Worm (Caenorhabditis elegans) whole organism, L1 larva: ENCODE data around the gene F55G7.4.
A peak's percentile ranks its signal among the peaks of the same experiment; 100 is the strongest.

Source experiments
- C04F5.9 ChIP-seq: sonication (generic microtip); optimal IDR thresholded peaks from 2 replicates; lab custom pipeline; 2016; ENCODE audit warnings: missing genetic modification characterization, missing compliant biosample characterization
- C34B4.2 ChIP-seq: sonication (generic microtip); optimal IDR thresholded peaks from 2 replicates; lab custom pipeline; 2017; ENCODE audit warnings: mild to moderate bottlenecking, missing genetic modification characterization, missing compliant biosample characterization
- F16B12.6 ChIP-seq: fragments of 150-350 bp; optimal IDR thresholded peaks from 2 replicates; lab custom pipeline; 2014; ENCODE audit warnings: missing biosample characterization, missing genetic modification characterization
- aha-1 ChIP-seq: fragments of 150-350 bp; optimal IDR thresholded peaks from 2 replicates; lab custom pipeline; 2014; ENCODE audit warnings: missing biosample characterization, missing genetic modification characterization
- alr-1 ChIP-seq: fragments of 200-800 bp; sonication (Bioruptor generic); optimal IDR thresholded peaks from 2 replicates; lab custom pipeline; 2018; ENCODE audit warnings: borderline replicate concordance, mild to moderate bottlenecking, missing genetic modification characterization, missing compliant biosample characterization
- ama-1 ChIP-seq: fragments of 150-350 bp; optimal IDR thresholded peaks from 2 replicates; lab custom pipeline; 2014
- ceh-63 ChIP-seq: fragments of 200-800 bp; sonication (Bioruptor generic); optimal IDR thresholded peaks from 2 replicates; lab custom pipeline; 2018; ENCODE audit warnings: mild to moderate bottlenecking, missing genetic modification characterization, missing compliant biosample characterization
- ceh-8 ChIP-seq: fragments of 200-800 bp; sonication (Bioruptor generic); optimal IDR thresholded peaks from 2 replicates; lab custom pipeline; 2018; ENCODE audit warnings: mild to moderate bottlenecking, missing genetic modification characterization, moderate library complexity, missing compliant biosample characterization
- ceh-88 ChIP-seq: fragments of 200-800 bp; sonication (Bioruptor generic); IDR thresholded peaks from 2 replicates; pipeline ENCODE4 v1.3.6; 2022; ENCODE audit warnings: missing genetic modification characterization, missing compliant biosample characterization
- ces-1 ChIP-seq: fragments of 150-350 bp; optimal IDR thresholded peaks from 2 replicates; lab custom pipeline; 2014; ENCODE audit warnings: missing biosample characterization, missing genetic modification reagents, missing genetic modification characterization
- dsc-1 ChIP-seq: sonication (generic microtip); optimal IDR thresholded peaks from 2 replicates; lab custom pipeline; 2016; ENCODE audit warnings: mild to moderate bottlenecking, missing genetic modification characterization, missing compliant biosample characterization
- efl-1 ChIP-seq, 4 experiments: fragments of 150-350 bp; optimal IDR thresholded peaks in 3 of 4; peaks in 1 of 4; 1 replicate in 1 of 4; 2 replicates in 3 of 4; lab custom pipeline; 2014; ENCODE audit warnings: missing biosample characterization in 2 of 4, missing genetic modification characterization in 2 of 4, missing genetic modification reagents in 2 of 4
- egl-27 ChIP-seq, 2 experiments: fragments of 150-350 bp in 1 of 2; sonication (generic microtip); optimal IDR thresholded peaks; 3 replicates each; lab custom pipeline; 2017 to 2018; ENCODE audit warnings: missing biosample characterization in 2 of 2, missing genetic modification characterization in 2 of 2, missing genetic modification reagents in 2 of 2
- elt-2 ChIP-seq: sonication (generic microtip); optimal IDR thresholded peaks from 2 replicates; lab custom pipeline; 2016; ENCODE audit warnings: missing genetic modification characterization, mild to moderate bottlenecking, inconsistent platforms, missing compliant biosample characterization, missing genetic modification reagents
- elt-3 ChIP-seq, 6 experiments: fragments of 150-350 bp in 1 of 6; sonication (generic microtip); optimal IDR thresholded peaks; 2 replicates each; lab custom pipeline; 2017 to 2018; ENCODE audit warnings: missing biosample characterization in 6 of 6, missing genetic modification characterization in 6 of 6, inconsistent platforms in 1 of 6
- hlh-17 ChIP-seq: fragments of 200-800 bp; sonication (Bioruptor generic); optimal IDR thresholded peaks from 2 replicates; lab custom pipeline; 2018; ENCODE audit warnings: missing genetic modification characterization, mild to moderate bottlenecking, missing compliant biosample characterization, moderate library complexity, borderline replicate concordance
- isw-1 ChIP-seq: fragments of 200-800 bp; sonication (Bioruptor generic); IDR thresholded peaks from 2 replicates; pipeline ENCODE4 v1.3.6; 2022; ENCODE audit warnings: missing genetic modification characterization, missing compliant biosample characterization
- lin-14 ChIP-seq: fragments of 200-800 bp; sonication (Bioruptor generic); optimal IDR thresholded peaks from 2 replicates; lab custom pipeline; 2018; ENCODE audit warnings: mild to moderate bottlenecking, missing genetic modification characterization, moderate library complexity, missing compliant biosample characterization
- lin-15B ChIP-seq: fragments of 150-350 bp; sonication (generic microtip); optimal IDR thresholded peaks from 3 replicates; lab custom pipeline; 2014; ENCODE audit warnings: missing biosample characterization, missing genetic modification characterization
- lir-3 ChIP-seq: sonication (generic microtip); optimal IDR thresholded peaks from 2 replicates; lab custom pipeline; 2016; ENCODE audit warnings: mild to moderate bottlenecking, missing genetic modification characterization, moderate library complexity, missing compliant biosample characterization; ENCODE audit not compliant: poor library complexity
- mef-2 ChIP-seq: fragments of 150-350 bp; optimal IDR thresholded peaks from 2 replicates; lab custom pipeline; 2014; ENCODE audit warnings: missing biosample characterization, missing genetic modification characterization
- nhr-11 ChIP-seq: fragments of 150-350 bp; optimal IDR thresholded peaks from 2 replicates; lab custom pipeline; 2014; ENCODE audit warnings: missing biosample characterization, missing genetic modification characterization
- nhr-12 ChIP-seq: sonication (generic microtip); optimal IDR thresholded peaks from 2 replicates; lab custom pipeline; 2017; ENCODE audit warnings: missing biosample characterization, missing genetic modification characterization
- nhr-19 ChIP-seq: fragments of 200-800 bp; sonication (Bioruptor generic); conservative IDR thresholded peaks from 2 replicates; pipeline ENCODE4 v1.3.6; 2022; ENCODE audit warnings: missing genetic modification characterization, missing compliant biosample characterization
- nhr-20 ChIP-seq: sonication (generic microtip); optimal IDR thresholded peaks from 2 replicates; lab custom pipeline; 2016; ENCODE audit warnings: mild to moderate bottlenecking, missing genetic modification characterization, missing compliant biosample characterization
- nhr-237 ChIP-seq: fragments of 150-350 bp; optimal IDR thresholded peaks from 2 replicates; lab custom pipeline; 2014; ENCODE audit warnings: missing biosample characterization, missing genetic modification characterization
- nhr-47 ChIP-seq: sonication (generic microtip); optimal IDR thresholded peaks from 2 replicates; lab custom pipeline; 2016; ENCODE audit warnings: mild to moderate bottlenecking, missing genetic modification characterization, moderate library complexity, missing compliant biosample characterization
- nhr-71 ChIP-seq: sonication (generic microtip); optimal IDR thresholded peaks from 2 replicates; lab custom pipeline; 2016; ENCODE audit warnings: mild to moderate bottlenecking, missing genetic modification characterization, moderate library complexity, missing compliant biosample characterization
- nhr-76 ChIP-seq: sonication (generic microtip); optimal IDR thresholded peaks from 2 replicates; lab custom pipeline; 2017; ENCODE audit warnings: missing biosample characterization, missing genetic modification characterization
- nhr-84 ChIP-seq: sonication (generic microtip); optimal IDR thresholded peaks from 2 replicates; lab custom pipeline; 2017; ENCODE audit warnings: missing biosample characterization, missing genetic modification characterization
- pax-3 ChIP-seq: fragments of 200-800 bp; sonication (Bioruptor generic); optimal IDR thresholded peaks from 2 replicates; lab custom pipeline; 2018; ENCODE audit warnings: mild to moderate bottlenecking, missing genetic modification characterization, moderate library complexity, missing compliant biosample characterization
- pqm-1 ChIP-seq: sonication (generic microtip); optimal IDR thresholded peaks from 3 replicates; lab custom pipeline; 2017; ENCODE audit warnings: missing biosample characterization, missing genetic modification characterization
- skn-1 ChIP-seq: fragments of 150-350 bp; optimal IDR thresholded peaks from 2 replicates; lab custom pipeline; 2014; ENCODE audit warnings: missing biosample characterization, missing genetic modification characterization
- snpc-4 ChIP-seq: fragments of 150-350 bp; optimal IDR thresholded peaks from 2 replicates; lab custom pipeline; 2014; ENCODE audit warnings: missing biosample characterization, missing genetic modification characterization
- snu-23 ChIP-seq: sonication (generic microtip); optimal IDR thresholded peaks from 2 replicates; lab custom pipeline; 2016; ENCODE audit warnings: missing genetic modification characterization, missing compliant biosample characterization
- sptf-1 ChIP-seq: fragments of 150-350 bp; optimal IDR thresholded peaks from 2 replicates; lab custom pipeline; 2014; ENCODE audit warnings: missing biosample characterization, missing genetic modification characterization
- swsn-7 ChIP-seq: sonication (generic microtip); optimal IDR thresholded peaks from 2 replicates; lab custom pipeline; 2016; ENCODE audit warnings: missing genetic modification characterization, missing compliant biosample characterization
- tbx-2 ChIP-seq: sonication (generic microtip); optimal IDR thresholded peaks from 2 replicates; lab custom pipeline; 2016; ENCODE audit warnings: missing genetic modification characterization, missing compliant biosample characterization
- tlp-1 ChIP-seq: fragments of 150-350 bp; optimal IDR thresholded peaks from 2 replicates; lab custom pipeline; 2014; ENCODE audit warnings: missing biosample characterization, missing genetic modification characterization
- unc-30 ChIP-seq: sonication (generic microtip); optimal IDR thresholded peaks from 2 replicates; lab custom pipeline; 2017; ENCODE audit warnings: missing biosample characterization, missing genetic modification characterization
- unc-62 ChIP-seq: fragments of 150-350 bp; optimal IDR thresholded peaks from 2 replicates; lab custom pipeline; 2014; ENCODE audit warnings: missing biosample characterization, missing genetic modification reagents, missing genetic modification characterization
- unc-86 ChIP-seq: sonication (generic microtip); optimal IDR thresholded peaks from 2 replicates; lab custom pipeline; 2016; ENCODE audit warnings: missing genetic modification characterization, missing compliant biosample characterization
- unc-98 ChIP-seq: fragments of 200-800 bp; sonication (Bioruptor generic); IDR thresholded peaks from 2 replicates; pipeline ENCODE4 v1.3.6; 2022; ENCODE audit warnings: missing genetic modification characterization, missing compliant biosample characterization
- vab-15 ChIP-seq: sonication (generic microtip); optimal IDR thresholded peaks from 2 replicates; lab custom pipeline; 2017; ENCODE audit warnings: missing genotype, mild to moderate bottlenecking, missing genetic modification characterization, missing compliant biosample characterization
- xbp-1 ChIP-seq: sonication (generic microtip); optimal IDR thresholded peaks from 2 replicates; lab custom pipeline; 2016; ENCODE audit warnings: missing genetic modification characterization, missing compliant biosample characterization
- zip-4 ChIP-seq: fragments of 200-800 bp; sonication (Bioruptor generic); optimal IDR thresholded peaks from 2 replicates; lab custom pipeline; 2018; ENCODE audit warnings: mild to moderate bottlenecking, missing genetic modification characterization, moderate library complexity, missing compliant biosample characterization
- ztf-11 ChIP-seq, 2 experiments: sonication (generic microtip); optimal IDR thresholded peaks; 2 replicates each; lab custom pipeline; 2016 to 2017; ENCODE audit warnings: missing genetic modification characterization in 2 of 2, missing biosample characterization in 1 of 2, missing compliant biosample characterization in 1 of 2
- ztf-4 ChIP-seq: fragments of 150-350 bp; optimal IDR thresholded peaks from 2 replicates; lab custom pipeline; 2014; ENCODE audit warnings: missing biosample characterization, missing genetic modification characterization

Gene F55G7.4

ce11 chrX:11917994-11918393 is 9.7 kb upstream of the F55G7.4 start, which contains the start of gene Y62H9A.16:
TSS of gene Y62H9A.16 (plus strand) at chrX:11918294.
- TF ChIP-seq unc-30 (tag; lab: Kevin White, UChicago) (no peak), unc-98 (GFP tag; lab: Robert Waterston, UW) (no peak), nhr-11 (tag; lab: Kevin White, UChicago) (no peak), unc-62 (GFP tag; lab: Kevin White, UChicago) (no peak), dsc-1 (tag; lab: Kevin White, UChicago) (no peak), nhr-47 (tag; lab: Kevin White, UChicago) (no peak), efl-1 (optimal IDR thresholded peaks at IDR 0.05; lab: Kevin White, UChicago) (no peak), efl-1 (GFP tag; optimal IDR thresholded peaks at IDR 0.05 in 1 of 2; lab: Kevin White, UChicago) (no peak), F16B12.6 (tag; lab: Kevin White, UChicago) (no peak), nhr-12 (tag; lab: Kevin White, UChicago) (no peak)

ce11 chrX:11920723-11921283 is 6.9 kb upstream of the F55G7.4 start, which contains the start of gene Y62H9A.14:
TSS of gene Y62H9A.14 (plus strand) at chrX:11921233.
- TF ChIP-seq C04F5.9 (no peak), nhr-71 (no peak), lir-3 (tag; lab: Kevin White, UChicago) (no peak), swsn-7 (tag; lab: Kevin White, UChicago) (no peak), alr-1 (tag; lab: Kevin White, UChicago) (no peak), ama-1 (lab: Kevin White, UChicago) (no peak), skn-1 (tag; lab: Kevin White, UChicago) (no peak), tlp-1 (no peak), ztf-11 (tag; optimal IDR thresholded peaks at IDR 0.05; lab: Kevin White, UChicago) (no peak), C34B4.2 (tag; lab: Kevin White, UChicago) (no peak), lin-14 (GFP tag; lab: Kevin White, UChicago) (peak; percentile 22), nhr-84 (tag; lab: Kevin White, UChicago) (no peak), tbx-2 (tag; lab: Kevin White, UChicago) (no peak), elt-2 (tag; lab: Kevin White, UChicago) (no peak), dsc-1 (tag; lab: Kevin White, UChicago) (peak; percentile 72), pqm-1 (tag; lab: Kevin White, UChicago) (no peak), lin-15B (no peak), unc-86 (tag; lab: Kevin White, UChicago) (no peak), nhr-12 (tag; lab: Kevin White, UChicago) (no peak), ceh-88 (GFP tag; lab: Robert Waterston, UW) (no peak), ces-1 (GFP tag; lab: Kevin White, UChicago) (no peak), ceh-8 (GFP tag; lab: Kevin White, UChicago) (peak; percentile 60), unc-98 (GFP tag; lab: Robert Waterston, UW) (no peak), nhr-11 (tag; lab: Kevin White, UChicago) (no peak)

- peak; percentile 79 for TF ChIP-seq snu-23 (GFP tag; lab: Kevin White, UChicago)
- no peak for TF ChIP-seq aha-1 (tag; lab: Kevin White, UChicago)
- TF ChIP-seq pax-3 (tag; lab: Kevin White, UChicago), result no peak
- peak in 4 of 6 experiments; percentile 23 to 38 (median 26) for TF ChIP-seq elt-3 (tag; optimal IDR thresholded peaks at IDR 0.05; lab: Kevin White, UChicago)
- TF ChIP-seq elt-2 (tag; lab: Kevin White, UChicago), result no peak
- TF ChIP-seq nhr-19 (GFP tag; lab: Robert Waterston, UW), result peak; percentile 61
- no peak for TF ChIP-seq isw-1
- TF ChIP-seq snpc-4 (tag; lab: Kevin White, UChicago), result no peak
- TF ChIP-seq sptf-1 (tag; lab: Kevin White, UChicago), result no peak
- no peak for TF ChIP-seq nhr-237
- TF ChIP-seq nhr-20, result peak; percentile 52
- TF ChIP-seq nhr-76 (tag; lab: Kevin White, UChicago), result no peak
- TF ChIP-seq ztf-4 (tag; lab: Kevin White, UChicago), result peak; percentile 31
- no peak for TF ChIP-seq ama-1 (lab: Kevin White, UChicago)
- TF ChIP-seq xbp-1 (tag; lab: Kevin White, UChicago), result peak; percentile 44
- no peak for TF ChIP-seq vab-15 (tag; lab: Kevin White, UChicago)
- TF ChIP-seq egl-27 (tag; optimal IDR thresholded peaks at IDR 0.05; lab: Kevin White, UChicago), result no peak
- no peak for TF ChIP-seq C34B4.2 (tag; lab: Kevin White, UChicago)
- TF ChIP-seq zip-4 (GFP tag; lab: Kevin White, UChicago), result peak; percentile 41
- TF ChIP-seq nhr-84 (tag; lab: Kevin White, UChicago), result no peak
- TF ChIP-seq mef-2, result no peak
- TF ChIP-seq ceh-63 (GFP tag; lab: Kevin White, UChicago), result no peak
- no peak for TF ChIP-seq hlh-17
- TF ChIP-seq skn-1 (tag; lab: Kevin White, UChicago), result peak; percentile 22
These were observed 3.5 kb upstream of the F55G7.4 start, which contains the start of gene F55G7.1 for ce11 chrX:11924158-11924557. TSS of gene F55G7.1 (plus strand) at chrX:11924433.
